2 fruit fly cellular contexts compared by ENCODE assay signal in genomic region chr3L:9497981-9498619, dm6.
TF ChIP-seq lines count a peak whose summit lies in the region.

No protein-coding gene starts in this region.

TF ChIP-seq in whole organism, adult, 20 proteins besides CTCF, POLR2A, EP300 and RAD21:
- TF ChIP-seq CG14711 (tag; optimal IDR thresholded peaks at IDR 0.05; lab: Kevin White, UChicago) (no peak), ovo (GFP tag; optimal IDR thresholded peaks at IDR 0.05; lab: Kevin White, UChicago) (no peak), CG1620 (GFP tag; optimal IDR thresholded peaks at IDR 0.05; lab: Kevin White, UChicago) (no peak), CG7045 (GFP tag; optimal IDR thresholded peaks at IDR 0.05; lab: Kevin White, UChicago) (no peak), kay (GFP tag; lab: Kevin White, UChicago; ENCODE audit: borderline replicate concordance) (peak; percentile 60), cic (GFP tag; optimal IDR thresholded peaks at IDR 0.05; lab: Kevin White, UChicago) (peak; percentile 51), Clk (GFP tag; optimal IDR thresholded peaks at IDR 0.05; lab: Kevin White, UChicago) (no peak), Hr96 (GFP tag; optimal IDR thresholded peaks at IDR 0.05; lab: Kevin White, UChicago) (no peak), CG7101 (tag; optimal IDR thresholded peaks at IDR 0.05; lab: Kevin White, UChicago) (no peak), tj (GFP tag; optimal IDR thresholded peaks at IDR 0.05; lab: Kevin White, UChicago) (peak; percentile 23), CG5204 (GFP tag; optimal IDR thresholded peaks at IDR 0.05; lab: Kevin White, UChicago) (no peak), Crg-1 (GFP tag; optimal IDR thresholded peaks at IDR 0.05; lab: Kevin White, UChicago) (no peak), pad (GFP tag; optimal IDR thresholded peaks at IDR 0.05; lab: Kevin White, UChicago) (no peak), Mnt (GFP tag; optimal IDR thresholded peaks at IDR 0.05; lab: Kevin White, UChicago) (no peak), CG33017 (tag; optimal IDR thresholded peaks at IDR 0.05; lab: Kevin White, UChicago) (no peak), CG12768 (GFP tag; optimal IDR thresholded peaks at IDR 0.05; lab: Kevin White, UChicago) (peak; percentile 21), bab1 (GFP tag; optimal IDR thresholded peaks at IDR 0.05; lab: Kevin White, UChicago) (no peak), toe (GFP tag; optimal IDR thresholded peaks at IDR 0.05; lab: Kevin White, UChicago) (no peak)

TF ChIP-seq in whole organism, prepupa, 60 proteins besides CTCF, POLR2A, EP300 and RAD21:
- TF ChIP-seq Sox102F (GFP tag; optimal IDR thresholded peaks at IDR 0.05; lab: Kevin White, UChicago), result no peak
- TF ChIP-seq svp (GFP tag; lab: Kevin White, UChicago), result peak; percentile 90
TF ChIP-seq in whole organism, prepupa: peak in this region for 1.
